Worm (Caenorhabditis elegans) whole organism, L2 larva: Measurements from ENCODE around the gene F46G10.4.

Experiments used
- F13H6.1 ChIP-seq: sonication (generic microtip); optimal IDR thresholded peaks from 2 replicates; lab custom pipeline; 2016; ENCODE audit warnings: missing genetic modification characterization, missing compliant biosample characterization
- R02D3.7 ChIP-seq: fragments of 150-350 bp; optimal IDR thresholded peaks from 2 replicates; lab custom pipeline; 2014; ENCODE audit warnings: missing biosample characterization, missing genetic modification characterization
- mdl-1 ChIP-seq, 2 experiments: fragments of 150-350 bp in 1 of 2; sonication (generic microtip) in 1 of 2; optimal IDR thresholded peaks; 2 replicates each; lab custom pipeline; 2017; ENCODE audit warnings: missing biosample characterization in 2 of 2, missing genetic modification characterization in 2 of 2
- nhr-25 ChIP-seq: fragments of 150-350 bp; sonication (generic microtip); optimal IDR thresholded peaks from 3 replicates; lab custom pipeline; 2014; ENCODE audit warnings: missing biosample characterization, missing genetic modification characterization
- skn-1 ChIP-seq: sonication (generic microtip); optimal IDR thresholded peaks from 2 replicates; lab custom pipeline; 2017; ENCODE audit warnings: missing biosample characterization, missing genetic modification characterization
- snpc-4 ChIP-seq: fragments of 150-350 bp; optimal IDR thresholded peaks from 2 replicates; lab custom pipeline; 2014; ENCODE audit warnings: missing biosample characterization, missing genetic modification characterization
- ztf-4 ChIP-seq: fragments of 150-350 bp; optimal IDR thresholded peaks from 2 replicates; lab custom pipeline; 2014; ENCODE audit warnings: missing biosample characterization, missing genetic modification characterization

ce11 chrX:13318316-13318715 is 15.5 kb upstream of the F46G10.4 start:
- TF ChIP-seq ztf-4 (tag; lab: Kevin White, UChicago) (no peak), R02D3.7 (tag; lab: Kevin White, UChicago) (no peak), F13H6.1 (tag; lab: Kevin White, UChicago) (no peak), snpc-4 (tag; lab: Kevin White, UChicago) (no peak), mdl-1 (tag; optimal IDR thresholded peaks at IDR 0.05; lab: Kevin White, UChicago) (no peak), nhr-25 (tag; lab: Kevin White, UChicago) (no peak), skn-1 (no peak)
